Fruit fly (Drosophila melanogaster) whole organism, embryonic: Measurements from ENCODE around the gene Egfrap.
A peak's percentile ranks its signal among the peaks of the same experiment; 100 is the strongest.

Source experiments
- CG10959 ChIP-seq: fragments of 200-800 bp; sonication (Bioruptor generic); IDR thresholded peaks from 2 replicates; pipeline ENCODE4 v1.3.6; 2022; ENCODE audit warnings: missing biosample characterization, missing genetic modification characterization
- CG11695 ChIP-seq: fragments of 200-800 bp; sonication (Bioruptor generic); IDR thresholded peaks from 3 replicates; pipeline ENCODE4 v1.3.6; 2022; ENCODE audit warnings: missing biosample characterization, missing genetic modification characterization
- CG11723 ChIP-seq: fragments of 200-800 bp; sonication (Bioruptor generic); optimal IDR thresholded peaks from 2 replicates; lab custom pipeline; 2017; ENCODE audit warnings: missing biosample characterization, mild to moderate bottlenecking, missing genetic modification characterization
- CG12071 ChIP-seq: fragments of 200-800 bp; sonication (Bioruptor generic); optimal IDR thresholded peaks from 3 replicates; lab custom pipeline; 2018; ENCODE audit warnings: missing biosample characterization, mild to moderate bottlenecking, missing genetic modification characterization
- CG12391 ChIP-seq: fragments of 200-800 bp; sonication (Bioruptor generic); optimal IDR thresholded peaks from 3 replicates; lab custom pipeline; 2018; ENCODE audit warnings: missing biosample characterization, mild to moderate bottlenecking, missing genetic modification characterization, moderate library complexity
- CG13424 ChIP-seq: fragments of 200-800 bp; sonication (Bioruptor generic); optimal IDR thresholded peaks from 2 replicates; lab custom pipeline; 2019; ENCODE audit warnings: missing biosample characterization, mild to moderate bottlenecking, missing genetic modification characterization, moderate library complexity
- CG15479 ChIP-seq: fragments of 200-800 bp; sonication (Bioruptor generic); optimal IDR thresholded peaks from 3 replicates; lab custom pipeline; 2019; ENCODE audit warnings: missing biosample characterization, mild to moderate bottlenecking, missing genetic modification characterization, moderate library complexity
- CG15601 ChIP-seq: fragments of 200-800 bp; sonication (Bioruptor generic); optimal IDR thresholded peaks from 3 replicates; lab custom pipeline; 2019; ENCODE audit warnings: missing biosample characterization, mild to moderate bottlenecking, missing genetic modification characterization, moderate library complexity
- CG18476 ChIP-seq: fragments of 200-800 bp; sonication (Bioruptor generic); optimal IDR thresholded peaks from 2 replicates; lab custom pipeline; 2016; ENCODE audit warnings: missing biosample characterization, mild to moderate bottlenecking, missing genetic modification characterization
- CG18599 ChIP-seq: fragments of 200-800 bp; sonication (Bioruptor generic); optimal IDR thresholded peaks from 3 replicates; lab custom pipeline; 2017; ENCODE audit warnings: missing biosample characterization, missing genetic modification characterization, mild to moderate bottlenecking, moderate library complexity, missing genetic modification reagents
- CG2129 ChIP-seq: fragments of 200-800 bp; sonication (Bioruptor generic); IDR thresholded peaks from 2 replicates; pipeline ENCODE4 v1.3.6; 2022; ENCODE audit warnings: missing biosample characterization, missing genetic modification characterization; ENCODE audit not compliant: partially characterized antibody
- CG2199 ChIP-seq: fragments of 200-800 bp; sonication (Bioruptor generic); IDR thresholded peaks from 3 replicates; pipeline ENCODE4 v1.3.6; 2022; ENCODE audit warnings: missing biosample characterization, missing genetic modification characterization
- CG2202 ChIP-seq: fragments of 200-800 bp; sonication (Bioruptor generic); optimal IDR thresholded peaks from 2 replicates; lab custom pipeline; 2018; ENCODE audit warnings: missing biosample characterization, mild to moderate bottlenecking, missing genetic modification characterization
- CG30020 ChIP-seq: fragments of 200-800 bp; optimal IDR thresholded peaks from 2 replicates; lab custom pipeline; 2019; ENCODE audit warnings: missing biosample characterization, mild to moderate bottlenecking, missing genetic modification characterization, moderate library complexity
- CG31224 ChIP-seq: fragments of 200-800 bp; sonication (Bioruptor generic); IDR thresholded peaks from 2 replicates; pipeline ENCODE4 v1.3.6; 2022; ENCODE audit warnings: missing biosample characterization, missing genetic modification characterization
- CG31441 ChIP-seq: fragments of 200-800 bp; sonication (Bioruptor generic); IDR thresholded peaks from 2 replicates; pipeline ENCODE4 v1.3.6; 2022; ENCODE audit warnings: missing biosample characterization, missing genetic modification characterization
- CG32532 ChIP-seq: fragments of 200-800 bp; sonication (Bioruptor generic); IDR thresholded peaks from 2 replicates; pipeline ENCODE4 v1.3.6; 2022; ENCODE audit warnings: missing biosample characterization, missing genetic modification characterization
- CG3995 ChIP-seq: fragments of 200-800 bp; sonication (Bioruptor generic); optimal IDR thresholded peaks from 3 replicates; lab custom pipeline; 2016; ENCODE audit warnings: missing biosample characterization, missing genetic modification characterization
- CG5245 ChIP-seq: fragments of 200-800 bp; sonication (Bioruptor generic); optimal IDR thresholded peaks from 3 replicates; lab custom pipeline; 2016; ENCODE audit warnings: missing biosample characterization, missing genetic modification characterization
- CG6272 ChIP-seq: fragments of 200-800 bp; sonication (Bioruptor generic); IDR thresholded peaks from 2 replicates; pipeline ENCODE4 v1.3.6; 2022; ENCODE audit warnings: missing biosample characterization, missing genetic modification characterization
- CG9797 ChIP-seq: fragments of 200-800 bp; sonication (Bioruptor generic); optimal IDR thresholded peaks from 3 replicates; lab custom pipeline; 2018; ENCODE audit warnings: missing biosample characterization, mild to moderate bottlenecking, missing genetic modification characterization
- Dfd ChIP-seq, 2 experiments: fragments of >200 bp; optimal IDR thresholded peaks; 2 replicates each; lab custom pipeline; 2017; ENCODE audit warnings: missing biosample characterization in 2 of 2, missing genetic modification characterization in 2 of 2
- ERR ChIP-seq: fragments of 200-800 bp; sonication (Bioruptor generic); optimal IDR thresholded peaks from 2 replicates; lab custom pipeline; 2016; ENCODE audit warnings: missing biosample characterization, missing genetic modification characterization
- Elba2 ChIP-seq: fragments of 200-800 bp; sonication (Bioruptor generic); optimal IDR thresholded peaks from 3 replicates; lab custom pipeline; 2016; ENCODE audit warnings: missing biosample characterization, missing genetic modification characterization
- Ets97D ChIP-seq: fragments of 200-800 bp; sonication (Bioruptor generic); optimal IDR thresholded peaks from 3 replicates; lab custom pipeline; 2016; ENCODE audit warnings: missing biosample characterization, missing genetic modification characterization
- Optix ChIP-seq: fragments of 200-800 bp; sonication (Bioruptor generic); IDR thresholded peaks from 3 replicates; pipeline ENCODE4 v1.3.6; 2022; ENCODE audit warnings: missing biosample characterization, missing genetic modification characterization
- Scr ChIP-seq: fragments of 200-800 bp; sonication (Bioruptor generic); IDR thresholded peaks from 2 replicates; pipeline ENCODE4 v1.3.6; 2022; ENCODE audit warnings: missing biosample characterization, missing genetic modification characterization; ENCODE audit not compliant: partially characterized antibody
- Taf1 ChIP-seq: fragments of 200-800 bp; sonication (Bioruptor generic); IDR thresholded peaks from 2 replicates; pipeline ENCODE4 v1.3.6; 2022; ENCODE audit warnings: missing biosample characterization, missing genetic modification characterization
- Tbp ChIP-seq: fragments of >200 bp; optimal IDR thresholded peaks from 2 replicates; lab custom pipeline; 2018; ENCODE audit warnings: missing biosample characterization, missing genetic modification characterization
- ac ChIP-seq: fragments of 200-800 bp; sonication (Bioruptor generic); optimal IDR thresholded peaks from 3 replicates; lab custom pipeline; 2017; ENCODE audit warnings: missing biosample characterization, mild to moderate bottlenecking, missing genetic modification characterization
- al ChIP-seq: fragments of 200-800 bp; sonication (Bioruptor generic); IDR thresholded peaks from 2 replicates; pipeline ENCODE4 v1.3.6; 2022; ENCODE audit warnings: missing biosample characterization, missing genetic modification characterization
- ato ChIP-seq: fragments of 200-800 bp; sonication (Bioruptor generic); IDR thresholded peaks from 2 replicates; pipeline ENCODE4 v1.3.6; 2022; ENCODE audit warnings: missing biosample characterization, missing genetic modification characterization; ENCODE audit not compliant: partially characterized antibody
- crol ChIP-seq: fragments of 200-800 bp; sonication (Bioruptor generic); IDR thresholded peaks from 2 replicates; pipeline ENCODE4 v1.3.6; 2022; ENCODE audit warnings: missing biosample characterization, missing genetic modification characterization
- dpn ChIP-seq, 2 experiments: fragments of 200-800 bp; sonication (Bioruptor generic); optimal IDR thresholded peaks; 3 replicates each; lab custom pipeline; 2016; ENCODE audit warnings: missing biosample characterization in 2 of 2, missing genetic modification characterization in 2 of 2
- hth ChIP-seq: fragments of >200 bp; optimal IDR thresholded peaks from 2 replicates; lab custom pipeline; 2017; ENCODE audit warnings: inconsistent platforms
- mirr ChIP-seq: fragments of 200-800 bp; sonication (Bioruptor generic); optimal IDR thresholded peaks from 3 replicates; lab custom pipeline; 2018; ENCODE audit warnings: missing biosample characterization, mild to moderate bottlenecking, missing genetic modification characterization
- pita ChIP-seq: fragments of 200-800 bp; sonication (Bioruptor generic); optimal IDR thresholded peaks from 2 replicates; lab custom pipeline; 2017; ENCODE audit warnings: missing biosample characterization, mild to moderate bottlenecking, missing genetic modification characterization
- scrt ChIP-seq: fragments of 200-800 bp; sonication (Bioruptor generic); optimal IDR thresholded peaks from 2 replicates; lab custom pipeline; 2018; ENCODE audit warnings: missing biosample characterization, mild to moderate bottlenecking, missing genetic modification characterization, moderate library complexity
- sqz ChIP-seq: fragments of 200-800 bp; sonication (Bioruptor generic); optimal IDR thresholded peaks from 3 replicates; lab custom pipeline; 2018; ENCODE audit warnings: missing biosample characterization, mild to moderate bottlenecking, missing genetic modification characterization
- sug ChIP-seq: fragments of 200-800 bp; optimal IDR thresholded peaks from 2 replicates; lab custom pipeline; 2019; ENCODE audit warnings: missing biosample characterization, mild to moderate bottlenecking, missing genetic modification characterization, moderate library complexity
- tgo ChIP-seq: fragments of 200-800 bp; sonication (Bioruptor generic); IDR thresholded peaks from 3 replicates; pipeline ENCODE4 v1.3.6; 2022; ENCODE audit warnings: missing biosample characterization, missing genetic modification characterization
- tin ChIP-seq: fragments of 200-800 bp; sonication (Bioruptor generic); optimal IDR thresholded peaks from 3 replicates; lab custom pipeline; 2016; ENCODE audit warnings: missing biosample characterization, missing genetic modification characterization
- tio ChIP-seq: fragments of 200-800 bp; sonication (Bioruptor generic); optimal IDR thresholded peaks from 2 replicates; lab custom pipeline; 2017; ENCODE audit warnings: missing biosample characterization, missing genetic modification characterization, inconsistent platforms
- unc-4 ChIP-seq: fragments of 200-800 bp; sonication (Bioruptor generic); IDR thresholded peaks from 2 replicates; pipeline ENCODE4 v1.3.6; 2022; ENCODE audit warnings: missing biosample characterization, missing genetic modification characterization; ENCODE audit not compliant: partially characterized antibody
- wek ChIP-seq: fragments of 200-800 bp; sonication (Bioruptor generic); optimal IDR thresholded peaks from 3 replicates; lab custom pipeline; 2018; ENCODE audit warnings: missing biosample characterization, mild to moderate bottlenecking, missing genetic modification characterization, moderate library complexity
- z ChIP-seq: fragments of 200-800 bp; sonication (Bioruptor generic); IDR thresholded peaks from 3 replicates; pipeline ENCODE4 v1.3.6; 2022; ENCODE audit warnings: missing biosample characterization, missing genetic modification characterization
- zfh1 ChIP-seq: fragments of 200-800 bp; sonication (Bioruptor generic); IDR thresholded peaks from 3 replicates; pipeline ENCODE4 v1.3.6; 2022; ENCODE audit warnings: missing biosample characterization, missing genetic modification characterization

The Egfrap gene

DNA sequence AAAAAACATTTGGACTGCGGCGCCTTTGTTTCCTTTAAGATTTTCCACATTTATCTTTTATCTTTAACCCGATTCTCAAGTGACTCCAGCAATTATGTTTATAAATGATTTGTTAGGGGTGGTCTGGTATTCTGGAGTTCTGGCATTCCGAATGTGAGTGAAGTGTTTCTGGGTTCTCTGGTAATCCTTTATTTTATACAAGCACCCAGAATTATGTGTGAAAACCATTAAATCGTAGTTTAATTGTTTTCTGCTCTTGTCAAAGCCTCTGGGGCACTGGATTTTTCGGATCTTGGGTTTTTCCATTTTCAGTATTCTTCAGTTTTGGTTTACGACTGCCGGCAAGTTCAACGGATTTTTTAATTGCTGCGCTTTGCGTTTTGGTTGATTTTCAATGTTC is 29.0 kb upstream of the Egfrap start (continued):
- 0 out of 3 replicates have a peak, but pooled peaks have one; percentile 51 for TF ChIP-seq CG2199 (GFP tag; lab: Robert Waterston, UW)
- no peak for TF ChIP-seq CG30020 (tag; lab: Kevin White, UChicago)
- no peak for TF ChIP-seq sug (tag; lab: Kevin White, UChicago)
- TF ChIP-seq tgo (GFP tag; lab: Robert Waterston, UW), result no peak

DNA sequence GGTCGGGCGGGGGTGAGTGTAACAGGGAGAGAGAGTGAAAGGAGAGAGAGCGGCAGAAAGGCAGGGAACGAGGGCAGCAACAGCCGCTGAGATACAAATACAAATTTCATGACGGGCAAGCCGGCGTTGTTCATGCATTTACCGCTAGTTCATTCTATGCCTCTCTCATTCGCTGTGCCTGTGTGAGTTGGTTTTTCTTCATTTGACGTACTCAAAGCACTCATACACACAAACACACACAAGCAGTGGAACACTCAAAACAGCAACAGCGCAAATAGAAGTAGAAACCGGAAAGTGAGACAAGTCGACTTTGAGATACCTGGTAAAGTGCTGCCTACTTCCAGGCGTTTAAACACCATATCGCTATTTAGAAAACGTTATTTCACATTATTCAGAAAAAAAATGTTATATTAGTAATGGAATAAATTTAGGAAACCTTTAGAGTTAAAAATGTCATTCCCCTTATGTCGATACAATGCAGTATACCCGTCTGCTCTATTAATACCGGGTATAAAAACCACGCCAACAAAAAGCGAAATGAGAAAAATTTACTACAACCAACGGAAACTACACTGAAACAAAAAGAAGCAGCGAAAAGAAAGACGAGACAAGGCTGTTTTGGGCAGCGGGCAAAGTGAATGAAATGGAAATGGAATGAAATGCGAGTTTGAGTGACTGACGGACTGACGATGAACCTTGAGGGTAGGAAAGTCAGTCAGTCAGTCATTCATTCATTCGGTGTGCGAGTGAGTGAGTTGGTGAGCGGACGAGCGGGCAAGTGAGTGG is 25.9 kb upstream of the Egfrap start:
- TF ChIP-seq Tbp (GFP tag; lab: Kevin White, UChicago) (no peak), ac (peak; percentile 76), wek (GFP tag; lab: Kevin White, UChicago) (peak; percentile 41), al (GFP tag; lab: Robert Waterston, UW) (peak; percentile 64), CG11723 (GFP tag; lab: Kevin White, UChicago) (peak; percentile 81), CG11695 (GFP tag; lab: Robert Waterston, UW) (peak; percentile 95), Elba2 (GFP tag; lab: Kevin White, UChicago) (peak; percentile 51), mirr (GFP tag; lab: Kevin White, UChicago) (no peak), CG31441 (GFP tag; lab: Robert Waterston, UW) (peak; percentile 95), CG31224 (GFP tag; lab: Robert Waterston, UW) (peak; percentile 76; the same call in 1 of the 2 replicates), zfh1 (GFP tag; lab: Robert Waterston, UW) (peak; percentile 99), Dfd (GFP tag; optimal IDR thresholded peaks at IDR 0.05; lab: Kevin White, UChicago) (no peak), unc-4 (peak; percentile 17; the same call in 1 of the 2 replicates), Scr (GFP tag; lab: Robert Waterston, UW) (peak; percentile 38; the same call in 1 of the 2 replicates), CG2129 (GFP tag; lab: Robert Waterston, UW) (no peak), scrt (GFP tag; lab: Kevin White, UChicago) (peak; percentile 85), CG10959 (GFP tag; lab: Robert Waterston, UW) (peak; percentile 97), CG18599 (GFP tag; lab: Kevin White, UChicago) (peak; percentile 90), CG3995 (GFP tag; lab: Kevin White, UChicago) (peak; percentile 5), sqz (peak; percentile 86), CG9797 (GFP tag; lab: Kevin White, UChicago) (peak; percentile 58), CG5245 (GFP tag; lab: Kevin White, UChicago) (peak; percentile 96), tin (GFP tag; lab: Kevin White, UChicago) (peak; percentile 93), ato (no peak), CG15601 (tag; lab: Kevin White, UChicago) (peak; percentile 94), CG32532 (GFP tag; lab: Robert Waterston, UW) (peak; percentile 84), tio (GFP tag; lab: Kevin White, UChicago) (peak; percentile 94), ERR (GFP tag; lab: Kevin White, UChicago) (peak; percentile 71), CG6272 (GFP tag; lab: Robert Waterston, UW) (peak; percentile 95), tgo (GFP tag; lab: Robert Waterston, UW) (peak; percentile 98), CG2202 (peak; percentile 93), Taf1 (GFP tag; lab: Robert Waterston, UW) (peak; percentile 47; the same call in 1 of the 2 replicates), hth (lab: Kevin White, UChicago) (no peak), dpn (GFP tag; optimal IDR thresholded peaks at IDR 0.05; lab: Kevin White, UChicago) (peak; percentile 91 to 94), CG12391 (peak; percentile 96), Optix (GFP tag; lab: Robert Waterston, UW) (peak; percentile 95), crol (GFP tag; lab: Robert Waterston, UW) (peak; percentile 99), CG13424 (tag; lab: Kevin White, UChicago) (peak; percentile 90), pita (GFP tag; lab: Kevin White, UChicago) (no peak), CG12071 (GFP tag; lab: Kevin White, UChicago) (peak; percentile 84), CG18476 (GFP tag; lab: Kevin White, UChicago) (peak; percentile 93), z (GFP tag; lab: Robert Waterston, UW) (peak; percentile 97), Ets97D (GFP tag; lab: Kevin White, UChicago) (peak; percentile 88), CG15479 (GFP tag; lab: Kevin White, UChicago) (no peak)
